Worm (Caenorhabditis elegans) whole organism, L4/young adult: Measurements from ENCODE around the gene F46C5.4.

Experiments
- W03F9.2 ChIP-seq: fragments of 150-350 bp; optimal IDR thresholded peaks from 2 replicates; lab custom pipeline; 2014; ENCODE audit warnings: missing biosample characterization, missing genetic modification characterization
- dao-5 ChIP-seq: sonication (generic microtip); optimal IDR thresholded peaks from 2 replicates; lab custom pipeline; 2016; ENCODE audit warnings: missing genotype, missing genetic modification characterization, moderate library complexity, missing compliant biosample characterization
- him-1 ChIP-seq: sonication (generic microtip); optimal IDR thresholded peaks from 2 replicates; lab custom pipeline; 2016; ENCODE audit warnings: missing genotype, missing genetic modification reagents, missing genetic modification characterization, missing compliant biosample characterization

DNA sequence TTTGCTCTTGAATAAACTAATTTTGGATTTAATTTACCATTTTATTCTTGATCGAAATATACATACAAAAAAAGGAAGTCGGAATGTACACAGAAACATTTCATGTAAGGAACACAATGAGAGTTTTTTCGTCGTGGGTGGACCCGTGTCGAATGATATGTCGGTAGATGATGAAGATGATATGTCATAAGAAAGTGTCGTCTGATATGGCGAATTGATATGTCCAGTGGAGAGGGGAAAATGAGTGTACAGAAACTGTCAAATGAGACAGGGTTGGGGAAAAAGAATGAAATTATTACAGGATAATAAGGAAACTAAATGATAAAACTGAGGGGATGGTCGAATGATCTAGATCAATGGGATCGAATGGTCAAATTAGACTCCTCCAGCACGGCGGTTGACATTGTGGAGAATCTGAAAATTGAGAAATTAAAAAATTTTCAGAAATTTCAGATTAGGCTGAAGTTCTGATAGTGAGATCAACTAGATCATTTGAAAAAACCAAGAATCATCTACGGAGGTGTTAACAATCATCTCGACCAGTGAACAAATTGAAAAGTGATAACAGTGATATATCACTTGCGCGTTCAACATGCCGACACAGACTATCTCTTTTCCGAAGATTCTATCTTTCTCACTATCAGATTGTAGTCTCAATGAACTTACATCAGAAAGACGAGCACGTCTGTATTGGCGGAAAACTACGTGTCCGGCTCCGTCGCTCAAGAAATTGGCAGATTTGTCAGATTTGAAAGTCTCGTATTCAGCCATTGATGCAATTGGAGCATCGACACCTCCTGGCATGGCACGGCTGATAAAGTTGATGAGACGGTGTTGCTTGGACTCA is 15.5 kb upstream of the F46C5.4 start:
- TF ChIP-seq dao-5 (no peak), W03F9.2 (tag; lab: Kevin White, UChicago) (no peak), him-1 (tag; lab: Kevin White, UChicago) (no peak)
